Fruit fly (Drosophila melanogaster) whole organism, embryonic: Measurements from ENCODE around the gene Gr63a.

Experiments used
- Antp ChIP-seq: fragments of 200-800 bp; sonication (Bioruptor generic); optimal IDR thresholded peaks from 3 replicates; lab custom pipeline; 2016; ENCODE audit warnings: missing biosample characterization, missing genetic modification characterization
- Awh ChIP-seq: fragments of 200-800 bp; sonication (Bioruptor generic); IDR thresholded peaks from 2 replicates; pipeline ENCODE4, ENCODE4 v1.3.6; 2022; ENCODE audit warnings: missing biosample characterization, missing genetic modification characterization
- B-H2 ChIP-seq: fragments of 200-800 bp; sonication (Bioruptor generic); optimal IDR thresholded peaks from 2 replicates; lab custom pipeline; 2018; ENCODE audit warnings: missing biosample characterization, mild to moderate bottlenecking, missing genetic modification characterization
- CG10274 ChIP-seq: fragments of 200-800 bp; sonication (Bioruptor generic); optimal IDR thresholded peaks from 3 replicates; lab custom pipeline; 2017; ENCODE audit warnings: missing biosample characterization, mild to moderate bottlenecking, missing genetic modification characterization
- CG11560 ChIP-seq: fragments of 200-800 bp; sonication (Bioruptor generic); IDR thresholded peaks from 3 replicates; pipeline ENCODE4 v1.3.6; 2022; ENCODE audit warnings: missing biosample characterization, missing genetic modification characterization
- CG12769 ChIP-seq: fragments of 200-800 bp; sonication (Bioruptor generic); optimal IDR thresholded peaks from 2 replicates; lab custom pipeline; 2019; ENCODE audit warnings: missing biosample characterization, mild to moderate bottlenecking, missing genetic modification characterization, moderate library complexity
- CG15479 ChIP-seq: fragments of 200-800 bp; sonication (Bioruptor generic); optimal IDR thresholded peaks from 3 replicates; lab custom pipeline; 2019; ENCODE audit warnings: missing biosample characterization, mild to moderate bottlenecking, missing genetic modification characterization, moderate library complexity
- CG15514 ChIP-seq: fragments of 200-800 bp; sonication (Bioruptor generic); optimal IDR thresholded peaks from 3 replicates; lab custom pipeline; 2017; ENCODE audit warnings: missing biosample characterization, missing genetic modification characterization, mild to moderate bottlenecking, moderate library complexity, missing genetic modification reagents
- CG32772 ChIP-seq: fragments of 200-800 bp; sonication (Bioruptor generic); IDR thresholded peaks from 2 replicates; pipeline ENCODE4 v1.3.6; 2022; ENCODE audit warnings: missing biosample characterization, missing genetic modification characterization
- CG4328 ChIP-seq: fragments of 200-800 bp; sonication (Bioruptor generic); optimal IDR thresholded peaks from 3 replicates; lab custom pipeline; 2017; ENCODE audit warnings: missing biosample characterization, missing genetic modification reagents, missing genetic modification characterization
- CG7357 ChIP-seq: fragments of 200-800 bp; sonication (Bioruptor generic); IDR thresholded peaks from 3 replicates; pipeline ENCODE4 v1.3.6; 2022; ENCODE audit warnings: missing biosample characterization, missing genetic modification characterization
- CG7745 ChIP-seq: fragments of 200-800 bp; sonication (Bioruptor generic); optimal IDR thresholded peaks from 2 replicates; lab custom pipeline; 2018; ENCODE audit warnings: missing biosample characterization, mild to moderate bottlenecking, missing genetic modification characterization, moderate library complexity
- CG8281 ChIP-seq: fragments of 200-800 bp; sonication (Bioruptor generic); optimal IDR thresholded peaks from 2 replicates; lab custom pipeline; 2018; ENCODE audit warnings: missing biosample characterization, mild to moderate bottlenecking, missing genetic modification characterization, moderate library complexity
- CG9215 ChIP-seq: fragments of 200-800 bp; sonication (Bioruptor generic); IDR thresholded peaks from 2 replicates; pipeline ENCODE4 v1.3.6; 2022; ENCODE audit warnings: missing biosample characterization, missing genetic modification characterization
- D ChIP-seq, 2 experiments: fragments of 200-800 bp in 1 of 2; fragments of >200 bp in 1 of 2; sonication (Bioruptor generic) in 1 of 2; optimal IDR thresholded peaks; 2 replicates in 1 of 2; 3 replicates in 1 of 2; lab custom pipeline; 2017; ENCODE audit warnings: mild to moderate bottlenecking in 1 of 2, missing biosample characterization in 1 of 2, missing genetic modification characterization in 1 of 2, missing genetic modification reagents in 1 of 2
- E2f1 ChIP-seq: fragments of 200-800 bp; sonication (Bioruptor generic); IDR thresholded peaks from 2 replicates; pipeline ENCODE4 v1.3.6; 2022; ENCODE audit warnings: missing biosample characterization, missing genetic modification characterization
- H2.0 ChIP-seq: fragments of 200-800 bp; sonication (Bioruptor generic); IDR thresholded peaks from 2 replicates; pipeline ENCODE4 v1.3.6; 2022; ENCODE audit warnings: missing biosample characterization, missing genetic modification characterization
- HmgZ ChIP-seq: fragments of 200-800 bp; sonication (Bioruptor generic); optimal IDR thresholded peaks from 2 replicates; lab custom pipeline; 2018; ENCODE audit warnings: missing biosample characterization, mild to moderate bottlenecking, missing genetic modification characterization
- Hmx ChIP-seq: fragments of 200-800 bp; sonication (Bioruptor generic); optimal IDR thresholded peaks from 2 replicates; lab custom pipeline; 2016; ENCODE audit warnings: missing biosample characterization, missing genetic modification characterization
- Hr78 ChIP-seq, 2 experiments: fragments of 200-800 bp in 1 of 2; fragments of >200 bp in 1 of 2; sonication (Bioruptor generic) in 1 of 2; optimal IDR thresholded peaks; 2 replicates each; lab custom pipeline; 2017 to 2019; ENCODE audit warnings: missing biosample characterization in 2 of 2, missing genetic modification characterization in 2 of 2, mild to moderate bottlenecking in 1 of 2, moderate library complexity in 1 of 2
- Hsf ChIP-seq: fragments of 200-800 bp; sonication (Bioruptor generic); optimal IDR thresholded peaks from 3 replicates; lab custom pipeline; 2016; ENCODE audit warnings: missing biosample characterization, missing genetic modification characterization
- Mad ChIP-seq: fragments of 200-800 bp; sonication (Bioruptor generic); optimal IDR thresholded peaks from 2 replicates; lab custom pipeline; 2016; ENCODE audit warnings: missing biosample characterization, missing genetic modification characterization
- Max ChIP-seq: fragments of 200-800 bp; sonication (Bioruptor generic); optimal IDR thresholded peaks from 2 replicates; lab custom pipeline; 2016; ENCODE audit warnings: missing biosample characterization, mild to moderate bottlenecking, missing genetic modification characterization
- Myb ChIP-seq: fragments of 200-800 bp; sonication (Bioruptor generic); optimal IDR thresholded peaks from 2 replicates; lab custom pipeline; 2016; ENCODE audit warnings: missing biosample characterization, missing genetic modification characterization
- NFAT ChIP-seq: fragments of 200-800 bp; sonication (Bioruptor generic); IDR thresholded peaks from 2 replicates; pipeline ENCODE4 v1.3.6; 2022; ENCODE audit warnings: missing biosample characterization, missing genetic modification characterization
- TFAM ChIP-seq: fragments of 200-800 bp; sonication (Bioruptor generic); optimal IDR thresholded peaks from 2 replicates; lab custom pipeline; 2017; ENCODE audit warnings: missing biosample characterization, missing genetic modification characterization, inconsistent platforms
- Xrp1 ChIP-seq: fragments of 200-800 bp; sonication (Bioruptor generic); IDR thresholded peaks from 2 replicates; pipeline ENCODE4 v1.3.6; 2022; ENCODE audit warnings: missing biosample characterization, missing genetic modification characterization
- ac ChIP-seq: fragments of 200-800 bp; sonication (Bioruptor generic); optimal IDR thresholded peaks from 3 replicates; lab custom pipeline; 2017; ENCODE audit warnings: missing biosample characterization, mild to moderate bottlenecking, missing genetic modification characterization
- aop ChIP-seq: fragments of 200-800 bp; sonication (Bioruptor generic); IDR thresholded peaks from 2 replicates; pipeline ENCODE4 v1.3.6; 2022; ENCODE audit warnings: missing biosample characterization, missing genetic modification characterization
- cad ChIP-seq: fragments of >200 bp; optimal IDR thresholded peaks from 2 replicates; lab custom pipeline; 2017; ENCODE audit warnings: missing biosample characterization, missing genetic modification characterization
- ci ChIP-seq: fragments of 200-800 bp; sonication (Bioruptor generic); IDR thresholded peaks from 3 replicates; pipeline ENCODE4 v1.3.6; 2022; ENCODE audit warnings: missing biosample characterization, missing genetic modification characterization
- dimm ChIP-seq: fragments of 200-800 bp; sonication (Bioruptor generic); IDR thresholded peaks from 2 replicates; pipeline ENCODE4 v1.3.6; 2022; ENCODE audit warnings: missing biosample characterization, missing genetic modification characterization
- esg ChIP-seq: fragments of 200-800 bp; sonication (Bioruptor generic); conservative IDR thresholded peaks from 2 replicates; pipeline ENCODE4 v1.3.6; 2022; ENCODE audit warnings: missing biosample characterization, missing genetic modification characterization
- fd96Cb ChIP-seq: fragments of 200-800 bp; sonication (Bioruptor generic); optimal IDR thresholded peaks from 2 replicates; lab custom pipeline; 2018; ENCODE audit warnings: missing biosample characterization, mild to moderate bottlenecking, missing genetic modification characterization, moderate library complexity
- lov ChIP-seq, 2 experiments: fragments of 200-800 bp in 1 of 2; fragments of >200 bp in 1 of 2; sonication (Bioruptor generic) in 1 of 2; IDR thresholded peaks in 1 of 2; optimal IDR thresholded peaks in 1 of 2; 2 replicates in 1 of 2; 3 replicates in 1 of 2; pipeline versions ENCODE4 v1.3.6 to Lab custom; 2017 to 2022; ENCODE audit warnings: missing biosample characterization in 1 of 2, missing genetic modification characterization in 1 of 2
- nerfin-1 ChIP-seq: fragments of 200-800 bp; sonication (Bioruptor generic); optimal IDR thresholded peaks from 3 replicates; lab custom pipeline; 2019; ENCODE audit warnings: missing biosample characterization, mild to moderate bottlenecking, missing genetic modification characterization, moderate library complexity
- oc ChIP-seq: fragments of 200-800 bp; sonication (Bioruptor generic); optimal IDR thresholded peaks from 2 replicates; lab custom pipeline; 2018; ENCODE audit warnings: missing biosample characterization, mild to moderate bottlenecking, missing genetic modification characterization, moderate library complexity
- pros ChIP-seq: fragments of 200-800 bp; sonication (Bioruptor generic); optimal IDR thresholded peaks from 3 replicates; lab custom pipeline; 2019; ENCODE audit warnings: missing biosample characterization, mild to moderate bottlenecking, missing genetic modification characterization, moderate library complexity
- sd ChIP-seq: fragments of 200-800 bp; sonication (Bioruptor generic); optimal IDR thresholded peaks from 3 replicates; lab custom pipeline; 2018; ENCODE audit warnings: missing biosample characterization, mild to moderate bottlenecking, missing genetic modification characterization, moderate library complexity
- sens ChIP-seq: fragments of 200-800 bp; sonication (Bioruptor generic); peaks from one replicate; lab custom pipeline; 2016; ENCODE audit warnings: missing biosample characterization, missing genetic modification characterization
- sob ChIP-seq: fragments of 200-800 bp; sonication (Bioruptor generic); IDR thresholded peaks from 2 replicates; pipeline ENCODE4 v1.3.6; 2022; ENCODE audit warnings: missing biosample characterization, missing genetic modification characterization
- tgo ChIP-seq: fragments of 200-800 bp; sonication (Bioruptor generic); IDR thresholded peaks from 3 replicates; pipeline ENCODE4 v1.3.6; 2022; ENCODE audit warnings: missing biosample characterization, missing genetic modification characterization
- tll ChIP-seq, 2 experiments: fragments of 200-800 bp in 1 of 2; fragments of >200 bp in 1 of 2; sonication (Bioruptor generic) in 1 of 2; optimal IDR thresholded peaks; 2 replicates each; lab custom pipeline; 2017 to 2019; ENCODE audit warnings: missing biosample characterization in 2 of 2, missing genetic modification characterization in 2 of 2, mild to moderate bottlenecking in 1 of 2, moderate library complexity in 1 of 2
- vnd ChIP-seq: fragments of 200-800 bp; sonication (Bioruptor generic); IDR thresholded peaks from 3 replicates; pipeline ENCODE4 v1.3.6; 2022; ENCODE audit warnings: missing biosample characterization, missing genetic modification characterization; ENCODE audit not compliant: partially characterized antibody
- vvl ChIP-seq: fragments of 200-800 bp; sonication (Bioruptor generic); IDR thresholded peaks from 2 replicates; pipeline ENCODE4 v1.3.6; 2022; ENCODE audit warnings: missing biosample characterization, missing genetic modification characterization
- wdn ChIP-seq: fragments of 200-800 bp; sonication (Bioruptor generic); IDR thresholded peaks from 2 replicates; pipeline ENCODE4 v1.3.6; 2022; ENCODE audit warnings: missing biosample characterization, missing genetic modification characterization
- z ChIP-seq: fragments of 200-800 bp; sonication (Bioruptor generic); IDR thresholded peaks from 3 replicates; pipeline ENCODE4 v1.3.6; 2022; ENCODE audit warnings: missing biosample characterization, missing genetic modification characterization

Gr63a gene

DNA sequence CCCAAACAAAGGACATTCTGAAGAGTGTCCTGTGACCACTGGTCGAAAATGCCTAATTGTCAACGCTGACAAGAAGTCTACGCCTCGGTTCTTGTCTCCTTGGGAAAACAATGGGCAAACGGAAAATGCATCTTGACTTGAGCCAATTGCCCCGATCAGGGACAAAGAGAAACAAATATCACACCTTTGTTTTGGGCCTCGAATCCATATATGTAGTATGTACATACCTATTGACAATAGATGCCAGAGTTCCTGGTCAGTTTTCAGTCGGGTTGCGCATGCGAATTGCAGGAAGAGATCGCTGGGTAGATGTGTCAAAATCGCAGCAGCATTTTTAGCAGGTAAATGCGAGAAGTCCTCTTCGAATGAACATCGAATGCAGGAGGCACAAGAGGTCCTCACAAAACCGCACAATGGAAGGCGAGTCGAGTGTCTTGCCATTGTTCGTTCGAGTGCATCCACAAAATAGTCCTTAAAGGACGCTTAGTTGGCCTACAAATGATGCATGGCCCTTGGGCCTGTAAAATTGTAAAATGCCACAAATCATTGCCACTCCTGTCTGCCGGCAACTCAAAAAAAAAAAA is 47.6 kb downstream of the Gr63a start:
- TF ChIP-seq Xrp1: no peak
- no peak for TF ChIP-seq CG32772 (GFP tag; lab: Robert Waterston, UW)
- peak; percentile 28 for TF ChIP-seq sens (GFP tag; lab: Kevin White, UChicago)
- TF ChIP-seq HmgZ (tag; lab: Kevin White, UChicago): no peak
- peak; percentile 8 for TF ChIP-seq CG15479 (GFP tag; lab: Kevin White, UChicago)
- TF ChIP-seq pros (GFP tag; lab: Kevin White, UChicago): peak; percentile 40
- TF ChIP-seq ac (GFP tag; lab: Kevin White, UChicago): no peak
- TF ChIP-seq z (GFP tag; lab: Robert Waterston, UW): 0 out of 3 replicates have a peak, but pooled peaks have one; percentile 18
- TF ChIP-seq cad (GFP tag; lab: Kevin White, UChicago): peak; percentile 39
- no peak for TF ChIP-seq CG15514 (GFP tag; lab: Kevin White, UChicago)
- peak in 1 of 2 experiments; percentile 93 for TF ChIP-seq tll (GFP tag; optimal IDR thresholded peaks at IDR 0.05; lab: Kevin White, UChicago)
- peak; percentile 97 for TF ChIP-seq D (optimal IDR thresholded peaks at IDR 0.05; lab: Kevin White, UChicago)
- TF ChIP-seq D (GFP tag; optimal IDR thresholded peaks at IDR 0.05; lab: Kevin White, UChicago): no peak
- no peak for TF ChIP-seq CG8281
- 0 out of 3 replicates have a peak, but pooled peaks have one; percentile 18 for TF ChIP-seq vnd (GFP tag; lab: Robert Waterston, UW)
- TF ChIP-seq, all 482 proteins: peak for 8

DNA sequence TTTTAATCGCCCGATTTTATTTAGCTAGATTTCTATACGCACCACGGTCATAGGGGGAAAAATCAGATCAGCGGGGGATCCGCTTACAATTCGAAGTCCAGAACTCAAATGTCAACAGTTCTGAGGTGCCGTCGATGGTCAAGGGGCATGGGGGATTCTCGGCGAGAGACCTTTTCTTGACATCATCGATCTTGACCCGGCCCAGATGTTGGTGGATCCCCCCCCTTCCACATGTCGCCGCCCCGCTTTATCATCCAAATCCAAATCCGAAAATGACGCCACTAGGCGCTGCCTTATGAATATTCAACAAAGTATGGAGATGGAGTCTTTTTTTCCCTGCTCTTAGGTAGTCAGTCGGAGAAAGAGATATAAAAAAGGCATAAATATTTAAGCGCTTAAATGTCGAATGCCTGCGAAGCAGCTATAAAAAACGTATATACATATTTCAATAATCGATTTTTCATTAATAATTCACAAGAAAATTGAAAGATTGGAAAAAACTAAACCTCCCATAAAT is 48.5 kb downstream of the Gr63a start:
- TF ChIP-seq CG9215: no peak
- no peak for TF ChIP-seq CG7745 (tag; lab: Kevin White, UChicago)
- no peak for TF ChIP-seq sob (GFP tag; lab: Robert Waterston, UW)
- 0 out of 3 replicates have a peak, but pooled peaks have one; percentile 19 for TF ChIP-seq ci (GFP tag; lab: Robert Waterston, UW)
- TF ChIP-seq sd (tag; lab: Kevin White, UChicago): peak; percentile 23
- no peak for TF ChIP-seq CG15479 (GFP tag; lab: Kevin White, UChicago)
- TF ChIP-seq Mad (GFP tag; lab: Kevin White, UChicago): no peak
- TF ChIP-seq TFAM: no peak
- no peak for TF ChIP-seq tgo (GFP tag; lab: Robert Waterston, UW)
- TF ChIP-seq oc (tag; lab: Kevin White, UChicago): peak; percentile 42
- TF ChIP-seq Max (GFP tag; lab: Kevin White, UChicago): no peak
- TF ChIP-seq sens (GFP tag; lab: Kevin White, UChicago): peak; percentile 0
- TF ChIP-seq nerfin-1 (tag; lab: Kevin White, UChicago): no peak
- no peak for TF ChIP-seq E2f1 (GFP tag; lab: Robert Waterston, UW)
- TF ChIP-seq CG7357 (GFP tag; lab: Robert Waterston, UW): no peak
- peak; percentile 25 for TF ChIP-seq CG12769 (tag; lab: Kevin White, UChicago)
- TF ChIP-seq lov (optimal IDR thresholded peaks at IDR 0.05; lab: Kevin White, UChicago): no peak
- TF ChIP-seq lov (GFP tag; IDR thresholded peaks at IDR 0.05; lab: Robert Waterston, UW): no peak
- no peak for TF ChIP-seq fd96Cb (tag; lab: Kevin White, UChicago)
- no peak for TF ChIP-seq CG11560 (tag; lab: Robert Waterston, UW)
- no peak for TF ChIP-seq dimm
- TF ChIP-seq esg (GFP tag; lab: Robert Waterston, UW): no peak
- TF ChIP-seq NFAT: no peak
- TF ChIP-seq Antp: no peak
- TF ChIP-seq Awh (GFP tag; lab: Robert Waterston, UW): peak; percentile 46; the same call in 1 of the 2 replicates
- TF ChIP-seq aop (GFP tag; lab: Robert Waterston, UW): no peak
- no peak for TF ChIP-seq CG10274
- TF ChIP-seq CG4328: no peak
- peak in 1 of 2 experiments; percentile 50 for TF ChIP-seq Hr78 (GFP tag; optimal IDR thresholded peaks at IDR 0.05; lab: Kevin White, UChicago)
- no peak for TF ChIP-seq Myb (GFP tag; lab: Kevin White, UChicago)
- TF ChIP-seq Hmx: no peak
- TF ChIP-seq B-H2 (GFP tag; lab: Kevin White, UChicago): no peak
- peak; percentile 91 for TF ChIP-seq vvl (GFP tag; lab: Robert Waterston, UW)
- no peak for TF ChIP-seq Hsf
- TF ChIP-seq H2.0 (GFP tag; lab: Robert Waterston, UW): no peak
- no peak for TF ChIP-seq wdn (GFP tag; lab: Robert Waterston, UW)
